Worm (Caenorhabditis elegans): ENCODE measurements around the gene F44E2.10.
A peak's percentile ranks its signal among the peaks of the same experiment; 100 is the strongest.

Gene F44E2.10

DNA sequence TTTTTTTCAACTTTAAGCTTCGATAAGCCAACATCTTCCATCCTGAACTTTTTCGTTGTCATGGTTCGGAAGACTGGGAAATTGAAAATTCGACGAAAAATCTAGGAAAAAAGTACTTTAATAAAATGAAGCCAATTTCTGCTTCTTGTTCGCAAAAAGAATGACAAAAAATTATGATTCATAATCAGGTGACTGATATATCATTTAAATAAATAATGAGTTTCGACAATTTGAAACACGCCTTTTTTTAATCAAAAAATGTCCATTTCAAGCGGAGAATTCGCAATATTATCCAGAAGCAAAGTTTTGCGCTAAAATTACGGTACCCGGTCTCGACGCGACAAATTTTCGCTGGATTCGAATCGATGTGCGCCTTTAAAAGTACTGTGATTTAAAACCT lies 14.2 kb upstream of the F44E2.10 start, which contains the start of gene F44E2.6:
Gene F44E2.6, minus strand, starts transcription at position 101 of the 400 bp plus-strand sequence.
- TF ChIP-seq zfp-3 (GFP tag; conservative IDR thresholded peaks at IDR 0.05), result no peak
- no peak for TF ChIP-seq Y75B8A.6 (GFP tag; IDR thresholded peaks at IDR 0.05)
- TF ChIP-seq ceh-32 (tag; optimal IDR thresholded peaks at IDR 0.05; ENCODE audit: poor library complexity), result no peak
- TF ChIP-seq F49E8.2 (tag; optimal IDR thresholded peaks at IDR 0.05; ENCODE audit: borderline replicate concordance), result no peak
- TF ChIP-seq daf-19 (GFP tag; conservative IDR thresholded peaks at IDR 0.05), result no peak
- no peak for TF ChIP-seq ztf-11 (tag; optimal IDR thresholded peaks at IDR 0.05)
- TF ChIP-seq mdt-29 (GFP tag; IDR thresholded peaks at IDR 0.05), result no peak

DNA sequence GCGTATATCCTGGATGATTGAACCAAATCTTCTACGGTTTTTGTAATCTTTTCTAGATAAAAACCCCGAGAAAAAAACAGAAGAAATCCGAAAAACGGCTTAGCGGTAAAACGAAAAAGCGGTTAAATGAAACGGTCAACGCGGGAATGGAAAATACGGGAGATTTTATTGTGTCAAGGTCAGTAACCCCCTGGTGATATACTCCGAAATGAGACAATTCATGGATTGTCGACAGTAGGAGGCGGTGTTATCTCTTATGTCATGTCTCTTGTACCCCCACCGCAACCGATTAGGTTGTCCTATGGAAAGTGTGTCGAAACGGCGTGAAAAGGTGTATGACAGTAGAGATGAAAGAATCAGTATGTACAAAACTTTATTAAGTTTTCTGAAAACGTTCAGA lies 13.2 kb upstream of the F44E2.10 start:
- TF ChIP-seq arid-1 (GFP tag; conservative IDR thresholded peaks at IDR 0.05) (no peak), unc-130 (GFP tag; optimal IDR thresholded peaks at IDR 0.05) (no peak), aly-2 (tag; optimal IDR thresholded peaks at IDR 0.05) (no peak), aha-1 (tag) (no peak), pha-4 (GFP tag; IDR thresholded peaks at IDR 0.05) (no peak), pha-4 (tag; optimal IDR thresholded peaks at IDR 0.05) (no peak), jun-1 (tag; optimal IDR thresholded peaks at IDR 0.05) (no peak), hlh-11 (tag; optimal IDR thresholded peaks at IDR 0.05) (no peak), skn-1 (tag; optimal IDR thresholded peaks at IDR 0.05) (no peak), pqm-1 (tag; optimal IDR thresholded peaks at IDR 0.05) (no peak), php-3 (GFP tag; IDR thresholded peaks at IDR 0.05) (no peak), cey-2 (tag; optimal IDR thresholded peaks at IDR 0.05; ENCODE audit: borderline replicate concordance, insufficient read depth) (no peak), nhr-102 (tag; optimal IDR thresholded peaks at IDR 0.05) (no peak), hlh-30 (tag; optimal IDR thresholded peaks at IDR 0.05; ENCODE audit: insufficient read depth) (no peak), lin-15B (tag; optimal IDR thresholded peaks at IDR 0.05) (no peak), gei-8 (GFP tag; optimal IDR thresholded peaks at IDR 0.05) (no peak), lin-29 (GFP tag; IDR thresholded peaks at IDR 0.05) (no peak), ceh-28 (tag; optimal IDR thresholded peaks at IDR 0.05) (no peak), unc-39 (tag; optimal IDR thresholded peaks at IDR 0.05) (no peak), ztf-7 (tag; optimal IDR thresholded peaks at IDR 0.05) (no peak)

DNA sequence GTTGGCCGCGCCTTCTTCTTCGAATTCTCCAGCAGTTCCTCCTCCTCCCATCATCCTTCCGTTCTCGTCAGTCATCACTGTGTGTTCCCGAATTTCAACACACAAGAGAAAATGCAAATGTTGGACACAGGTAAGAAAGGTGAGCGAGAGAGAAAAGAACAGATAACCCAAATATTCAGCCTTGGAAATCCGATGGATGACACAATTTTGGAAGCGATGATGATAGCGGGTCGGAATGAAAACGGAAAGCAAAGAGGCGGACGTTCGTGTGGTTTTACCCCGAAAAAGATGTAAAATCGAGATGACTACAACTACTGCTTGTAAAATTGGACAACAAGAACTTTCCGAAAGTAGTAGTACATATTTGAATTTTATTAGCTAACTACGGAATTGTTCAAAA lies 8.9 kb upstream of the F44E2.10 start:
- TF ChIP-seq unc-62 (GFP tag; optimal IDR thresholded peaks at IDR 0.05 in 1 of 2) (peak in 1 of 2 experiments; percentile 83), unc-62 (tag; optimal IDR thresholded peaks at IDR 0.05) (no peak), lin-38 (GFP tag; IDR thresholded peaks at IDR 0.05) (no peak)

DNA sequence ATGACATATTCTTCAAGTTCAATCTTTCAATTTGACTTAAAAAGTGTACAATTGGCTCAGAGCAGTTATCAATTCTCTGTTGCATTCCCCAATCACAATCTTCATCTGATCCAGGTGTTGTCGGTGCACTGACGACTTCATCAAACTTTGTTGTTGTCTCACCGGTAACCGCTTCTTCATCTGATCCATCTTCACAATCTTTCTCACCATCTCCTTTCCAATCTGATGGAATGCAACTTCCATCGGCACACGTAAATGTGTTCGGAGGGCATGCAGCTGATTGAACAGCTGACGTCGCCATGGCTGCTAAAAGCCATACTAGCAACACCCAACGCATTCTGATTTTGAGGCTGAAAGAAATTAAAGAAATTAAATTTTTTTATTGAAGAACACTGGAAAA lies 7.2 kb upstream of the F44E2.10 start, which contains the start of gene F44E2.4:
Gene F44E2.4, minus strand, starts transcription at position 350 of the 400 bp plus-strand sequence.
- TF ChIP-seq mxl-3 (GFP tag; optimal IDR thresholded peaks at IDR 0.05) (no peak), cey-2 (tag; optimal IDR thresholded peaks at IDR 0.05; ENCODE audit: borderline replicate concordance, insufficient read depth) (no peak), nhr-41 (GFP tag; IDR thresholded peaks at IDR 0.05) (no peak)

DNA sequence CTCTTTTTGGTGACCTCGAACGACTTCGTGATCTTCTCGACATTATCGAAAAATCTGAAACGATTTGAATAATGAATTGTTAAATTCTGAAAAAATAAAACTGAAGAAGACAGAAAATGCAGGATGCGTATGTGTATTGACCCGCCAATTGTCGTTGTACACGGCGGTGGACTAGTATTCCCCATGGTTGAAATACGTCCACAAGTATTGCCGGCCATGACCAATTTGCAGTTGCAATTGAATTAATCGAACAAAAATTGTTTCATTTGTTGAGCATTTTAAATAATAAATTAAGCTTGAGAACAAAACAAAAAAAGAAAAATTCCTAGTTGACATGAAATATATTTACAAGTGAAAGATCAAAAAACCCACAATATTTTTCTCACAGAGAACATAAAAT lies 1.7 kb downstream of the F44E2.10 start, which contains the start of gene F44E2.3:
Gene F44E2.3, minus strand, starts transcription at position 61 of the 400 bp plus-strand sequence.
- no peak for TF ChIP-seq F37D6.2 (tag; optimal IDR thresholded peaks at IDR 0.05)
- peak; percentile 82 for TF ChIP-seq mes-2 (tag; optimal IDR thresholded peaks at IDR 0.05; ENCODE audit: poor library complexity, severe bottlenecking)
- peak in 1 of 2 experiments; percentile 44 for TF ChIP-seq lsy-2 (tag; optimal IDR thresholded peaks at IDR 0.05)
- TF ChIP-seq ceh-44 (GFP tag; IDR thresholded peaks at IDR 0.05), result no peak
- peak in 1 of 2 experiments; percentile 8 for TF ChIP-seq hif-1 (tag; optimal IDR thresholded peaks at IDR 0.05)
- peak; percentile 13 for TF ChIP-seq dpl-1 (GFP tag; optimal IDR thresholded peaks at IDR 0.05)
